Worm (Caenorhabditis elegans) whole organism, L1 larva: ENCODE results near the gene F47B7.2.

ENCODE experiments used
- C04F5.9 ChIP-seq: sonication (generic microtip); optimal IDR thresholded peaks from 2 replicates; lab custom pipeline; 2016; ENCODE audit warnings: missing genetic modification characterization, missing compliant biosample characterization
- C16A3.4 ChIP-seq: fragments of 150-350 bp; optimal IDR thresholded peaks from 2 replicates; lab custom pipeline; 2014; ENCODE audit warnings: missing biosample characterization, missing genetic modification characterization
- C34B4.2 ChIP-seq: sonication (generic microtip); optimal IDR thresholded peaks from 2 replicates; lab custom pipeline; 2017; ENCODE audit warnings: mild to moderate bottlenecking, missing genetic modification characterization, missing compliant biosample characterization
- F16B12.6 ChIP-seq: fragments of 150-350 bp; optimal IDR thresholded peaks from 2 replicates; lab custom pipeline; 2014; ENCODE audit warnings: missing biosample characterization, missing genetic modification characterization
- alr-1 ChIP-seq: fragments of 200-800 bp; sonication (Bioruptor generic); optimal IDR thresholded peaks from 2 replicates; lab custom pipeline; 2018; ENCODE audit warnings: borderline replicate concordance, mild to moderate bottlenecking, missing genetic modification characterization, missing compliant biosample characterization
- aly-2 ChIP-seq: fragments of 150-350 bp; optimal IDR thresholded peaks from 2 replicates; lab custom pipeline; 2014; ENCODE audit warnings: missing biosample characterization, missing genetic modification characterization
- ama-1 ChIP-seq: fragments of 150-350 bp; optimal IDR thresholded peaks from 2 replicates; lab custom pipeline; 2014
- blmp-1 ChIP-seq: fragments of 150-350 bp; optimal IDR thresholded peaks from 2 replicates; lab custom pipeline; 2014; ENCODE audit warnings: missing biosample characterization, missing genetic modification characterization
- ceh-63 ChIP-seq: fragments of 200-800 bp; sonication (Bioruptor generic); optimal IDR thresholded peaks from 2 replicates; lab custom pipeline; 2018; ENCODE audit warnings: mild to moderate bottlenecking, missing genetic modification characterization, missing compliant biosample characterization
- ceh-8 ChIP-seq: fragments of 200-800 bp; sonication (Bioruptor generic); optimal IDR thresholded peaks from 2 replicates; lab custom pipeline; 2018; ENCODE audit warnings: mild to moderate bottlenecking, missing genetic modification characterization, moderate library complexity, missing compliant biosample characterization
- ceh-82 ChIP-seq, 3 experiments: fragments of 150-350 bp in 1 of 3; sonication (generic microtip) in 2 of 3; optimal IDR thresholded peaks; 2 replicates each; lab custom pipeline; 2014 to 2017; ENCODE audit warnings: missing biosample characterization in 3 of 3, missing genetic modification characterization in 3 of 3
- ceh-88 ChIP-seq: fragments of 200-800 bp; sonication (Bioruptor generic); IDR thresholded peaks from 2 replicates; pipeline ENCODE4 v1.3.6; 2022; ENCODE audit warnings: missing genetic modification characterization, missing compliant biosample characterization
- ceh-90 ChIP-seq: sonication (generic microtip); optimal IDR thresholded peaks from 2 replicates; lab custom pipeline; 2016; ENCODE audit warnings: missing genetic modification characterization, missing compliant biosample characterization
- ces-1 ChIP-seq: fragments of 150-350 bp; optimal IDR thresholded peaks from 2 replicates; lab custom pipeline; 2014; ENCODE audit warnings: missing biosample characterization, missing genetic modification reagents, missing genetic modification characterization
- dpl-1 ChIP-seq, 3 experiments: fragments of 150-350 bp in 2 of 3; sonication (generic microtip) in 1 of 3; optimal IDR thresholded peaks; 2 replicates each; lab custom pipeline; 2014 to 2017; ENCODE audit warnings: missing biosample characterization in 3 of 3, missing genetic modification characterization in 3 of 3, missing genetic modification reagents in 3 of 3
- efl-1 ChIP-seq, 4 experiments: fragments of 150-350 bp; optimal IDR thresholded peaks in 3 of 4; peaks in 1 of 4; 1 replicate in 1 of 4; 2 replicates in 3 of 4; lab custom pipeline; 2014; ENCODE audit warnings: missing biosample characterization in 2 of 4, missing genetic modification characterization in 2 of 4, missing genetic modification reagents in 2 of 4
- egl-13 ChIP-seq: sonication (generic microtip); optimal IDR thresholded peaks from 2 replicates; lab custom pipeline; 2016; ENCODE audit warnings: missing genotype, missing genetic modification reagents, missing genetic modification characterization, missing compliant biosample characterization
- elt-2 ChIP-seq: sonication (generic microtip); optimal IDR thresholded peaks from 2 replicates; lab custom pipeline; 2016; ENCODE audit warnings: missing genetic modification characterization, mild to moderate bottlenecking, inconsistent platforms, missing compliant biosample characterization, missing genetic modification reagents
- ets-5 ChIP-seq: fragments of 200-800 bp; sonication (Bioruptor generic); IDR thresholded peaks from 2 replicates; pipeline ENCODE4 v1.3.6; 2022; ENCODE audit warnings: missing genetic modification characterization, missing compliant biosample characterization
- fkh-4 ChIP-seq: sonication (generic microtip); optimal IDR thresholded peaks from 2 replicates; lab custom pipeline; 2016; ENCODE audit warnings: missing compliant biosample characterization, missing genetic modification characterization, borderline replicate concordance
- hlh-17 ChIP-seq: fragments of 200-800 bp; sonication (Bioruptor generic); optimal IDR thresholded peaks from 2 replicates; lab custom pipeline; 2018; ENCODE audit warnings: missing genetic modification characterization, mild to moderate bottlenecking, missing compliant biosample characterization, moderate library complexity, borderline replicate concordance
- hlh-4 ChIP-seq: sonication (generic microtip); optimal IDR thresholded peaks from 2 replicates; lab custom pipeline; 2016; ENCODE audit warnings: mild to moderate bottlenecking, missing genetic modification characterization, missing compliant biosample characterization
- hpl-2 ChIP-seq: fragments of 150-350 bp; optimal IDR thresholded peaks from 2 replicates; lab custom pipeline; 2014; ENCODE audit warnings: missing biosample characterization, missing genetic modification reagents, missing genetic modification characterization
- lin-14 ChIP-seq: fragments of 200-800 bp; sonication (Bioruptor generic); optimal IDR thresholded peaks from 2 replicates; lab custom pipeline; 2018; ENCODE audit warnings: mild to moderate bottlenecking, missing genetic modification characterization, moderate library complexity, missing compliant biosample characterization
- lin-15B ChIP-seq: fragments of 150-350 bp; sonication (generic microtip); optimal IDR thresholded peaks from 3 replicates; lab custom pipeline; 2014; ENCODE audit warnings: missing biosample characterization, missing genetic modification characterization
- lin-35 ChIP-seq, 2 experiments: fragments of 150-350 bp; optimal IDR thresholded peaks; 2 replicates each; lab custom pipeline; 2014; ENCODE audit warnings: missing biosample characterization in 2 of 2, missing genetic modification characterization in 2 of 2, missing genetic modification reagents in 2 of 2
- lir-3 ChIP-seq: sonication (generic microtip); optimal IDR thresholded peaks from 2 replicates; lab custom pipeline; 2016; ENCODE audit warnings: mild to moderate bottlenecking, missing genetic modification characterization, moderate library complexity, missing compliant biosample characterization; ENCODE audit not compliant: poor library complexity
- lsy-2 ChIP-seq, 2 experiments: fragments of 150-350 bp; optimal IDR thresholded peaks; 2 replicates each; lab custom pipeline; 2014; ENCODE audit warnings: missing biosample characterization in 2 of 2, missing genetic modification characterization in 2 of 2
- mdl-1 ChIP-seq, 2 experiments: fragments of 150-350 bp; optimal IDR thresholded peaks; 2 replicates each; lab custom pipeline; 2014 to 2017; ENCODE audit warnings: missing biosample characterization in 2 of 2, missing genetic modification characterization in 2 of 2, inconsistent platforms in 1 of 2
- mep-1 ChIP-seq: fragments of 150-350 bp; optimal IDR thresholded peaks from 2 replicates; lab custom pipeline; 2014; ENCODE audit warnings: missing biosample characterization, missing genetic modification characterization
- nhr-11 ChIP-seq: fragments of 150-350 bp; optimal IDR thresholded peaks from 2 replicates; lab custom pipeline; 2014; ENCODE audit warnings: missing biosample characterization, missing genetic modification characterization
- nhr-19 ChIP-seq: fragments of 200-800 bp; sonication (Bioruptor generic); conservative IDR thresholded peaks from 2 replicates; pipeline ENCODE4 v1.3.6; 2022; ENCODE audit warnings: missing genetic modification characterization, missing compliant biosample characterization
- nhr-20 ChIP-seq: sonication (generic microtip); optimal IDR thresholded peaks from 2 replicates; lab custom pipeline; 2016; ENCODE audit warnings: mild to moderate bottlenecking, missing genetic modification characterization, missing compliant biosample characterization
- nhr-237 ChIP-seq: fragments of 150-350 bp; optimal IDR thresholded peaks from 2 replicates; lab custom pipeline; 2014; ENCODE audit warnings: missing biosample characterization, missing genetic modification characterization
- nhr-47 ChIP-seq: sonication (generic microtip); optimal IDR thresholded peaks from 2 replicates; lab custom pipeline; 2016; ENCODE audit warnings: mild to moderate bottlenecking, missing genetic modification characterization, moderate library complexity, missing compliant biosample characterization
- nhr-71 ChIP-seq: sonication (generic microtip); optimal IDR thresholded peaks from 2 replicates; lab custom pipeline; 2016; ENCODE audit warnings: mild to moderate bottlenecking, missing genetic modification characterization, moderate library complexity, missing compliant biosample characterization
- nhr-76 ChIP-seq: sonication (generic microtip); optimal IDR thresholded peaks from 2 replicates; lab custom pipeline; 2017; ENCODE audit warnings: missing biosample characterization, missing genetic modification characterization
- nhr-77 ChIP-seq: fragments of 150-350 bp; optimal IDR thresholded peaks from 2 replicates; lab custom pipeline; 2014; ENCODE audit warnings: missing biosample characterization, missing genetic modification characterization
- nhr-84 ChIP-seq: sonication (generic microtip); optimal IDR thresholded peaks from 2 replicates; lab custom pipeline; 2017; ENCODE audit warnings: missing biosample characterization, missing genetic modification characterization
- nhr-85 ChIP-seq: sonication (generic microtip); peaks from one replicate; lab custom pipeline; 2016; ENCODE audit warnings: missing genetic modification characterization, inconsistent platforms, missing compliant biosample characterization
- rnt-1 ChIP-seq: sonication (generic microtip); optimal IDR thresholded peaks from 2 replicates; lab custom pipeline; 2016; ENCODE audit warnings: mild to moderate bottlenecking, missing genetic modification characterization, moderate library complexity, missing compliant biosample characterization
- skn-1 ChIP-seq: fragments of 150-350 bp; optimal IDR thresholded peaks from 2 replicates; lab custom pipeline; 2014; ENCODE audit warnings: missing biosample characterization, missing genetic modification characterization
- snu-23 ChIP-seq: sonication (generic microtip); optimal IDR thresholded peaks from 2 replicates; lab custom pipeline; 2016; ENCODE audit warnings: missing genetic modification characterization, missing compliant biosample characterization
- sup-37 ChIP-seq: fragments of 200-800 bp; sonication (Bioruptor generic); optimal IDR thresholded peaks from 2 replicates; lab custom pipeline; 2018; ENCODE audit warnings: mild to moderate bottlenecking, missing genetic modification characterization, missing compliant biosample characterization
- swsn-7 ChIP-seq: sonication (generic microtip); optimal IDR thresholded peaks from 2 replicates; lab custom pipeline; 2016; ENCODE audit warnings: missing genetic modification characterization, missing compliant biosample characterization
- tbx-2 ChIP-seq: sonication (generic microtip); optimal IDR thresholded peaks from 2 replicates; lab custom pipeline; 2016; ENCODE audit warnings: missing genetic modification characterization, missing compliant biosample characterization
- tlp-1 ChIP-seq: fragments of 150-350 bp; optimal IDR thresholded peaks from 2 replicates; lab custom pipeline; 2014; ENCODE audit warnings: missing biosample characterization, missing genetic modification characterization
- unc-130 ChIP-seq: fragments of 150-350 bp; optimal IDR thresholded peaks from 2 replicates; lab custom pipeline; 2017; ENCODE audit warnings: missing biosample characterization, missing genetic modification characterization, inconsistent platforms
- unc-30 ChIP-seq: sonication (generic microtip); optimal IDR thresholded peaks from 2 replicates; lab custom pipeline; 2017; ENCODE audit warnings: missing biosample characterization, missing genetic modification characterization
- unc-62 ChIP-seq: fragments of 150-350 bp; optimal IDR thresholded peaks from 2 replicates; lab custom pipeline; 2014; ENCODE audit warnings: missing biosample characterization, missing genetic modification reagents, missing genetic modification characterization
- xbp-1 ChIP-seq: sonication (generic microtip); optimal IDR thresholded peaks from 2 replicates; lab custom pipeline; 2016; ENCODE audit warnings: missing genetic modification characterization, missing compliant biosample characterization
- zag-1 ChIP-seq: fragments of 150-350 bp; optimal IDR thresholded peaks from 2 replicates; lab custom pipeline; 2014; ENCODE audit warnings: missing biosample characterization, missing genetic modification characterization
- ztf-11 ChIP-seq, 2 experiments: sonication (generic microtip); optimal IDR thresholded peaks; 2 replicates each; lab custom pipeline; 2016 to 2017; ENCODE audit warnings: missing genetic modification characterization in 2 of 2, missing biosample characterization in 1 of 2, missing compliant biosample characterization in 1 of 2
- ztf-4 ChIP-seq: fragments of 150-350 bp; optimal IDR thresholded peaks from 2 replicates; lab custom pipeline; 2014; ENCODE audit warnings: missing biosample characterization, missing genetic modification characterization

F47B7.2 gene

ce11 chrX:3772405-3772804, at the start of gene F47B7.2:
Gene F47B7.2, plus strand, starts transcription at chrX:3772762.
- no peak for TF ChIP-seq nhr-77
- peak; percentile 57 for TF ChIP-seq nhr-71 (tag; lab: Kevin White, UChicago)
- TF ChIP-seq ama-1 (lab: Kevin White, UChicago) = no peak
- no peak for TF ChIP-seq mdl-1 (tag; optimal IDR thresholded peaks at IDR 0.05; lab: Kevin White, UChicago)
- no peak for TF ChIP-seq ces-1 (GFP tag; lab: Kevin White, UChicago)
- no peak for TF ChIP-seq nhr-11 (tag; lab: Kevin White, UChicago)
- no peak for TF ChIP-seq ztf-4 (tag; lab: Kevin White, UChicago)
- peak; percentile 60 for TF ChIP-seq nhr-47
- TF ChIP-seq elt-2 (tag; lab: Kevin White, UChicago) = no peak
- TF ChIP-seq nhr-85 = no peak
- TF ChIP-seq unc-30 (tag; lab: Kevin White, UChicago) = no peak
- no peak for TF ChIP-seq tlp-1
- no peak for TF ChIP-seq nhr-237 (tag; lab: Kevin White, UChicago)
- peak in 1 of 3 experiments; percentile 5 for TF ChIP-seq dpl-1 (GFP tag; optimal IDR thresholded peaks at IDR 0.05; lab: Kevin White, UChicago)
- TF ChIP-seq blmp-1 (tag; lab: Kevin White, UChicago) = peak; percentile 52
- no peak for TF ChIP-seq alr-1 (tag; lab: Kevin White, UChicago)
- no peak for TF ChIP-seq ceh-90 (tag; lab: Kevin White, UChicago)
- no peak for TF ChIP-seq ceh-63 (GFP tag; lab: Kevin White, UChicago)
- no peak for TF ChIP-seq nhr-76 (tag; lab: Kevin White, UChicago)
- no peak for TF ChIP-seq skn-1 (tag; lab: Kevin White, UChicago)
- no peak for TF ChIP-seq zag-1
- TF ChIP-seq swsn-7 = peak; percentile 33
- TF ChIP-seq unc-130 (tag; lab: Kevin White, UChicago) = peak; percentile 7
- no peak for TF ChIP-seq nhr-84 (tag; lab: Kevin White, UChicago)
- TF ChIP-seq efl-1 (optimal IDR thresholded peaks at IDR 0.05; lab: Kevin White, UChicago) = peak in 1 of 2 experiments; percentile 6
- peak in 1 of 2 experiments; percentile 61 for TF ChIP-seq efl-1 (GFP tag; optimal IDR thresholded peaks at IDR 0.05 in 1 of 2; lab: Kevin White, UChicago)
- TF ChIP-seq hlh-4 (tag; lab: Kevin White, UChicago) = no peak
- no peak for TF ChIP-seq fkh-4 (tag; lab: Kevin White, UChicago)
- no peak for TF ChIP-seq ceh-88 (GFP tag; lab: Robert Waterston, UW)
- TF ChIP-seq C34B4.2 = no peak
- no peak for TF ChIP-seq unc-62 (GFP tag; lab: Kevin White, UChicago)
- TF ChIP-seq egl-13 (tag; lab: Kevin White, UChicago) = no peak
- peak; percentile 57 for TF ChIP-seq snu-23 (GFP tag; lab: Kevin White, UChicago)
- TF ChIP-seq ceh-8 (GFP tag; lab: Kevin White, UChicago) = no peak
- TF ChIP-seq hlh-17 (GFP tag; lab: Kevin White, UChicago) = no peak
- peak in 1 of 2 experiments; percentile 35 for TF ChIP-seq lin-35 (GFP tag; optimal IDR thresholded peaks at IDR 0.05; lab: Kevin White, UChicago)
- TF ChIP-seq hpl-2 (GFP tag; lab: Kevin White, UChicago) = no peak
- TF ChIP-seq C16A3.4 (tag; lab: Kevin White, UChicago) = peak; percentile 25
- TF ChIP-seq nhr-20 (tag; lab: Kevin White, UChicago) = peak; percentile 31
- no peak for TF ChIP-seq C04F5.9 (tag; lab: Kevin White, UChicago)
- TF ChIP-seq lin-14 = peak; percentile 58
- TF ChIP-seq lin-15B = no peak
- TF ChIP-seq F16B12.6 (tag; lab: Kevin White, UChicago) = peak; percentile 87
- TF ChIP-seq tbx-2 = peak; percentile 32
- TF ChIP-seq nhr-19 = no peak
- TF ChIP-seq mep-1 (tag; lab: Kevin White, UChicago) = peak; percentile 69
- TF ChIP-seq xbp-1 (tag; lab: Kevin White, UChicago) = peak; percentile 54
- peak; percentile 42 to 52 for TF ChIP-seq lsy-2 (tag; optimal IDR thresholded peaks at IDR 0.05; lab: Kevin White, UChicago)
- peak; percentile 25 for TF ChIP-seq rnt-1 (tag; lab: Kevin White, UChicago)
- no peak for TF ChIP-seq lir-3
- no peak for TF ChIP-seq ceh-82 (tag; optimal IDR thresholded peaks at IDR 0.05; lab: Kevin White, UChicago)
- TF ChIP-seq aly-2 (tag; lab: Kevin White, UChicago) = no peak
- TF ChIP-seq ets-5 (GFP tag; lab: Robert Waterston, UW) = no peak
- TF ChIP-seq ztf-11 (tag; optimal IDR thresholded peaks at IDR 0.05; lab: Kevin White, UChicago) = no peak
- no peak for TF ChIP-seq sup-37 (GFP tag; lab: Kevin White, UChicago)
